Fruit fly (Drosophila melanogaster) S2 (cell line): ENCODE results near the gene rdgB.

Experiments used
- CG8478 ChIP-seq: fragments of >200 bp; optimal IDR thresholded peaks from 2 replicates; lab custom pipeline; 2018
- CTCF ChIP-seq, 2 experiments: fragments of >200 bp; optimal IDR thresholded peaks; 2 replicates each; lab custom pipeline; 2018

rdgB gene

dm6 chrX:13748906-13749872 lies 13.4 kb upstream of the rdgB start:
- TF ChIP-seq CG8478 (lab: Kevin White, UChicago) (no peak), CTCF (optimal IDR thresholded peaks at IDR 0.05; lab: Kevin White, UChicago) (no peak)

- TF ChIP-seq CG8478 (lab: Kevin White, UChicago) (no peak), CTCF (optimal IDR thresholded peaks at IDR 0.05; lab: Kevin White, UChicago) (no peak)
Measured at dm6 chrX:13749873-13750241, 12.7 kb upstream of the rdgB start.

DNA sequence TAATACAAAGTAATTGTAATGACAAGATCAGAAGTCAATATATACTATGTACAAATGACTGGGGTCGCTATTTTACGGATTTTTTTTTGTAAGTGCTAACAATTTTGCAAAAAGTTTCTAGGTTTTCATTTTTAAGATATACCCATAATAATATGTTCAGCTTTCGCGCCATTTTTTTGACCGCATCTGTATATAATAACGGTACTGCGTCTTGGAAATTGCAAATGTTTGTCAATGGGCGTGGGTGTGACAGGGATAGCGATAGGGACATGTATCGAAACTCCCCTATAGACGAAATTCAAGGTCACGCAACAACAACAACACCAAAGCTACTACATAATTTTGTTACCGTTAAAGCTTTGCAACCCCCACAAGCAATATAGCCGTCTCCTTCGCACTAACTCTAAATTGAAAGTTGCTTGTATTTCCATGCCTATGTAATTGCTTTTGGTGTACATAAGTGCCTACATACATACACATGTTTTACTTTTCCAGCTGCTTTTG lies 10.0 kb upstream of the rdgB start:
- no peak for TF ChIP-seq CTCF (optimal IDR thresholded peaks at IDR 0.05; lab: Kevin White, UChicago)
- no peak for TF ChIP-seq CG8478 (lab: Kevin White, UChicago)

DNA sequence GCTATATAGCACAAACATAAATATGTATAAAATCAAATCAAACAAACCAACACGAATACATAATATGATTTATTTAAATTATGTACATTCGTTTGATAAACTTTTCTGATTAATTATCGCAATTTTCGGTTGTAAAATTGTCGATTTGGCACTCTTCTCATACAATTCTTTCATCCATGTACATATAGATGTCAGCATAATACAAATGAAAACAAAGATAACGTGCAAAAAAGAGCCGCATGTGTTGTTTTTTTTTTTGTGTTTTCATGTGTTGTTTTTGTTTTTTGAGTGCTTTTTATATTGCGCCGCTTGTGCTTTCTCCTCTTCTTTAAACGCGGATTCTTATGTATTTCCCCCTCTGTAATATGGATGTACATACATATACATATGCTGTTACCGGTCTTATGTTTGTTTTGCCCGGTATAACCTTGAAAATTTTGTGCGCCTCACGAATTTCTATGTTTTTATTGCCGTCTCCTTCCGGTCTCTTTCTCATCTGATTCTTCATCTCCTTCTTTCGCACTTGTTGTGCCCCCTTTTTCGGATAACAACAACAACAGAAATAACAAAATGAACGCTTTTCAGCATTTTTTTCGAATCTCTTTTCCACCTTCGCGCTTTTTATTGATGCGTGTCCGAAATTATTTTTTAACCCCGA lies 9.3 kb upstream of the rdgB start:
- TF ChIP-seq CG8478 (lab: Kevin White, UChicago) = no peak
- no peak for TF ChIP-seq CTCF (optimal IDR thresholded peaks at IDR 0.05; lab: Kevin White, UChicago)

DNA sequence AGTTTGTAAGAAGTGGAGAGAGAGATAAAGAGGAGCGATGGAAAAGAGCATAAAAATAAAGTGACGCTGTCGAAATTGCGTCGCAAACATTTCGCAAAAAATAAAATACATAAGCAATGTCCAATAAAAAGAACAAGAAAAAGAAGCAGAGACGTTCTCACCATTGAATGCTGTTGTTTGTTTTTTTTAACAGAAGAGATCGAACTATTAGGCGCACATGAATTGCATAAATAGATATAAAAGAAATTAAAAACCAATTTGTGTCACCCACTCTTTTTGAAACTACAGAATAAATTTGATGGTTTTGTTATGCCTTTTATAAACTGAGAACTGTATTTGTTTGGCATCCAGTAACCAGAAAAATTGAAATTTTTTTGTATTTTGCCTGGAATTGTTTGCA lies 8.8 kb upstream of the rdgB start:
- TF ChIP-seq CG8478 (lab: Kevin White, UChicago) (no peak), CTCF (optimal IDR thresholded peaks at IDR 0.05; lab: Kevin White, UChicago) (no peak)

DNA sequence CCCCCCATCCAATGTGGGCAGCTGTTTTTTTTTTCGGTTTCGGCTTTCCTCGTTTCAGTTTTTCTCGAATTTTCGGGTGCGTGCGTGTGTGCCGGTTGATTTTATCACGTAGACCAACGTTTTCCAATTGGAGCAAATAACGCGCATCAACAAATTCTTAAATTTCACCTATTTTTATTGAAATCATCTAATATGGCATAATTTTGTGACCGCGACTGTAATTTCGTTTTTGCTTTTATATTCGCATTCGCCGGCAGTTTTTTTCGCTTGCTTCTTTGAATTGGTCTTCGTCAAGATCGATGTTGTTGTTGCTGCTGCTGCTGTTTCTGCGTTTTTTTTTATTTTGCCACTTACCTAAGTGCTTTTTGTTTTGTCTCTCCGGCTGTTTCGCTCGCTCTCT lies 8.1 kb upstream of the rdgB start:
- TF ChIP-seq CTCF (optimal IDR thresholded peaks at IDR 0.05; lab: Kevin White, UChicago) (no peak), CG8478 (lab: Kevin White, UChicago) (no peak)

DNA sequence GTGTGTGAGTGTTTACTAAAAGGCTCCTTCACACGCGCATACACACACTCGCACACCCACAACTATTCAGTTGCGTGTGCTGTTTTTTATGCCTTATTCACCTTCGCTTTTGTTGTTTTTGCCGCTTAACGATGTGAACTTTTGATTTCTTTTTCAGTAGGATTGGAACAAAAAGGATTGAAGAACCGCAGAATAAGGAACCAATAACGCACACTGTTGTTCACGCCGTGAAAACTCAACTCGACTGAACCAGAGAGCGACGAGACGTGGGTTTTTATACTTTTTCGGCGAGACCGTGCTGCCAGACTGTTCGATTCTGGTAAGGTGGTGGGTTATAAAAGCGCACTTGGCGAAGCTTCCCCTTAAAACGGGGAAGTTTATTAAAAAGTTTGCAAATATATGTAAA lies 7.4 kb upstream of the rdgB start, which contains the start of gene Pdcd4:
Gene Pdcd4 (minus strand): TSS at position 255 of the 406 bp plus-strand sequence.
- TF ChIP-seq CTCF (optimal IDR thresholded peaks at IDR 0.05; lab: Kevin White, UChicago) = no peak
- no peak for TF ChIP-seq CG8478 (lab: Kevin White, UChicago)

dm6 chrX:13756776-13757312 lies 5.7 kb upstream of the rdgB start, which contains the start of the genes CG32625 and Rtc1:
Gene CG32625, minus strand, starts transcription at chrX:13756826.
Gene Rtc1, plus strand, starts transcription at chrX:13757179.
- no peak for TF ChIP-seq CTCF (optimal IDR thresholded peaks at IDR 0.05; lab: Kevin White, UChicago)
- no peak for TF ChIP-seq CG8478 (lab: Kevin White, UChicago)

DNA sequence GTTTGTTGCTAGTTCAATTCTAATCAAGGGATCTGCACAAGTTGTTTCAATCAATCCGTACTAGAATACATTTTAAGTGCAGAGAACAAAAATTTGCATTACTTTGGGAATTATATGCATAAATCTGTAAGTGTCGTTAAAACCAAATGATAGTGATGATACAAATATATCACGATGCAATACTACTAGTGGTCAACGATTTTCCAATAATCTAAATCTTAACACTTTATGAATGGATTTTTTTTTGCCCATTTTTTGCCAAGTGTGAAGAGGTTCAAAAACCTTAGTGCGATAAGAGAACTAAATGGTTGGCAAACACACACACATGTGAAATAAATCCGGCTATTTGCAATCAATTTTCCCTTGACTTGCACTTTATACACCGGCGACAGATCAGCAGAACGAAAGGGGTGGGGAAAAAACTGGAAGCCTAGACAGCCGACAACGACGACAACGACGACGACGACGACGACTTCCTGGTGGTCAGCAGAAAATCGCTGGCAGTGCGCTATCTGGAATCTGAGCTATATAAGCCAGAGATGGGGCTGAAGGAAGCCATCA lies 3.5 kb upstream of the rdgB start, which contains the start of gene Yp3:
Gene Yp3 (plus strand): TSS at position 558 of the 561 bp plus-strand sequence.
- TF ChIP-seq CTCF (optimal IDR thresholded peaks at IDR 0.05; lab: Kevin White, UChicago) = no peak
- TF ChIP-seq CG8478 (lab: Kevin White, UChicago) = no peak

dm6 chrX:13761762-13762371 lies 685 bp upstream of the rdgB start:
- TF ChIP-seq CG8478 (lab: Kevin White, UChicago) = no peak
- no peak for TF ChIP-seq CTCF (optimal IDR thresholded peaks at IDR 0.05; lab: Kevin White, UChicago)

dm6 chrX:13764397-13765119 lies 2.0 kb downstream of the rdgB start:
- no peak for TF ChIP-seq CG8478 (lab: Kevin White, UChicago)
- no peak for TF ChIP-seq CTCF (optimal IDR thresholded peaks at IDR 0.05; lab: Kevin White, UChicago)

- TF ChIP-seq CTCF (optimal IDR thresholded peaks at IDR 0.05; lab: Kevin White, UChicago) = no peak
- TF ChIP-seq CG8478 (lab: Kevin White, UChicago) = no peak
Measured at dm6 chrX:13765217-13765616, 2.7 kb downstream of the rdgB start.

dm6 chrX:13766495-13766894 lies 3.9 kb downstream of the rdgB start:
- TF ChIP-seq CG8478 (lab: Kevin White, UChicago) (no peak), CTCF (optimal IDR thresholded peaks at IDR 0.05; lab: Kevin White, UChicago) (no peak)
